Worm (Caenorhabditis elegans) whole organism, L4/young adult: Measurements from ENCODE around the gene gcs-1.

Source experiments
- dao-5 ChIP-seq: sonication (generic microtip); optimal IDR thresholded peaks from 2 replicates; lab custom pipeline; 2016; ENCODE audit warnings: missing genotype, missing genetic modification characterization, moderate library complexity, missing compliant biosample characterization
- him-1 ChIP-seq: sonication (generic microtip); optimal IDR thresholded peaks from 2 replicates; lab custom pipeline; 2016; ENCODE audit warnings: missing genotype, missing genetic modification reagents, missing genetic modification characterization, missing compliant biosample characterization

- TF ChIP-seq dao-5 (tag; lab: Kevin White, UChicago) (no peak), him-1 (tag; lab: Kevin White, UChicago) (no peak)
Measured at ce11 chrII:9072769-9073168, 34.7 kb upstream of the gcs-1 start.
